Fruit fly (Drosophila melanogaster): ENCODE data around the gene Hex-t1.
A peak's percentile ranks its signal among the peaks of the same experiment; 100 is the strongest.

Hex-t1 gene

dm6 chr3R:26443343-26443742, 5.5 kb upstream of the Hex-t1 start (continued):
- TF ChIP-seq crol (GFP tag; IDR thresholded peaks at IDR 0.05), result no peak
- TF ChIP-seq row (GFP tag; IDR thresholded peaks at IDR 0.05), result peak; percentile 79
- no peak for TF ChIP-seq CG11560 (tag; IDR thresholded peaks at IDR 0.05)
- peak; percentile 29; the same call in 1 of the 2 replicates for TF ChIP-seq sisA (GFP tag; IDR thresholded peaks at IDR 0.05)
- no peak for TF ChIP-seq Deaf1 (tag; optimal IDR thresholded peaks at IDR 0.05)
- no peak for TF ChIP-seq Ravus (GFP tag; IDR thresholded peaks at IDR 0.05)
- TF ChIP-seq cas (GFP tag; IDR thresholded peaks at IDR 0.05), result no peak
- peak; percentile 34; the same call in 1 of the 2 replicates for TF ChIP-seq Rfx (GFP tag; IDR thresholded peaks at IDR 0.05)
- TF ChIP-seq CG3847 (GFP tag; IDR thresholded peaks at IDR 0.05), result no peak
- peak; percentile 79 for TF ChIP-seq sens (GFP tag)
- peak; percentile 11 for TF ChIP-seq CG30403 (GFP tag; optimal IDR thresholded peaks at IDR 0.05)
- TF ChIP-seq bsh (GFP tag; optimal IDR thresholded peaks at IDR 0.05), result peak in 1 of 2 experiments; percentile 4
- TF ChIP-seq Side (GFP tag; optimal IDR thresholded peaks at IDR 0.05), result no peak
- peak; percentile 4 for TF ChIP-seq phol (tag; optimal IDR thresholded peaks at IDR 0.05)
- TF ChIP-seq CG9437 (GFP tag; optimal IDR thresholded peaks at IDR 0.05), result no peak
- no peak for TF ChIP-seq NfI (GFP tag; optimal IDR thresholded peaks at IDR 0.05)
- TF ChIP-seq CG2129 (GFP tag; IDR thresholded peaks at IDR 0.05; ENCODE audit: partially characterized antibody), result no peak
- no peak for TF ChIP-seq CG11398 (GFP tag; optimal IDR thresholded peaks at IDR 0.05)
- TF ChIP-seq CG7839 (tag; optimal IDR thresholded peaks at IDR 0.05), result peak; percentile 19
- TF ChIP-seq CG14965 (GFP tag; optimal IDR thresholded peaks at IDR 0.05; ENCODE audit: borderline replicate concordance), result no peak
- 0 out of 2 replicates have a peak, but pooled peaks have one; percentile 11 for TF ChIP-seq CG14667 (GFP tag; IDR thresholded peaks at IDR 0.05)
- TF ChIP-seq ci (GFP tag; IDR thresholded peaks at IDR 0.05), result no peak
- TF ChIP-seq CG12299 (tag; optimal IDR thresholded peaks at IDR 0.05), result no peak
- TF ChIP-seq Rx (GFP tag; IDR thresholded peaks at IDR 0.05), result no peak
- no peak for TF ChIP-seq vvl (GFP tag; IDR thresholded peaks at IDR 0.05)
- 0 out of 2 replicates have a peak, but pooled peaks have one; percentile 19 for TF ChIP-seq lmd (GFP tag; IDR thresholded peaks at IDR 0.05)
- TF ChIP-seq croc (GFP tag; conservative IDR thresholded peaks at IDR 0.05), result no peak
- no peak for TF ChIP-seq CG6272 (GFP tag; IDR thresholded peaks at IDR 0.05)
- 0 out of 2 replicates have a peak, but pooled peaks have one; percentile 11 for TF ChIP-seq Xrp1 (GFP tag; IDR thresholded peaks at IDR 0.05)
- TF ChIP-seq Doc2 (GFP tag; IDR thresholded peaks at IDR 0.05), result no peak
- no peak for TF ChIP-seq CG10462 (GFP tag; optimal IDR thresholded peaks at IDR 0.05)
- TF ChIP-seq gcm2 (GFP tag; optimal IDR thresholded peaks at IDR 0.05), result no peak
- no peak for TF ChIP-seq CG6791 (GFP tag; IDR thresholded peaks at IDR 0.05; ENCODE audit: partially characterized antibody)
- no peak for TF ChIP-seq trem (tag; optimal IDR thresholded peaks at IDR 0.05)
- TF ChIP-seq Med (GFP tag), result peak; percentile 9
- TF ChIP-seq schlank (tag; optimal IDR thresholded peaks at IDR 0.05), result no peak
- peak; percentile 3 for TF ChIP-seq CG14710 (tag; optimal IDR thresholded peaks at IDR 0.05)
- no peak for TF ChIP-seq CG42726 (GFP tag; IDR thresholded peaks at IDR 0.05; ENCODE audit: partially characterized antibody)
- peak; percentile 86 for TF ChIP-seq CG18476 (GFP tag; optimal IDR thresholded peaks at IDR 0.05)
- no peak for TF ChIP-seq CG33213 (GFP tag; optimal IDR thresholded peaks at IDR 0.05)
- no peak for TF ChIP-seq Sox100B (GFP tag; optimal IDR thresholded peaks at IDR 0.05)
- TF ChIP-seq MTF-1 (GFP tag; optimal IDR thresholded peaks at IDR 0.05; ENCODE audit: borderline replicate concordance), result no peak
- TF ChIP-seq vfl (GFP tag; optimal IDR thresholded peaks at IDR 0.05), result no peak
- no peak for TF ChIP-seq lilli (GFP tag; optimal IDR thresholded peaks at IDR 0.05)
- TF ChIP-seq Drgx (GFP tag; IDR thresholded peaks at IDR 0.05), result no peak
- no peak for TF ChIP-seq maf-S (GFP tag; optimal IDR thresholded peaks at IDR 0.05)
- peak; percentile 6 for TF ChIP-seq Blimp-1 (GFP tag; optimal IDR thresholded peaks at IDR 0.05)
- no peak for TF ChIP-seq CG3163 (GFP tag; optimal IDR thresholded peaks at IDR 0.05)
- TF ChIP-seq CG2712 (tag; optimal IDR thresholded peaks at IDR 0.05), result peak; percentile 2
- TF ChIP-seq CG5245 (GFP tag; optimal IDR thresholded peaks at IDR 0.05), result no peak
- no peak for TF ChIP-seq Nf-YA (GFP tag; IDR thresholded peaks at IDR 0.05)
- TF ChIP-seq gcm (GFP tag; optimal IDR thresholded peaks at IDR 0.05), result no peak

Measured in whole organism, embryonic.